Worm (Caenorhabditis elegans): ENCODE data around the gene ssu-1.

DNA sequence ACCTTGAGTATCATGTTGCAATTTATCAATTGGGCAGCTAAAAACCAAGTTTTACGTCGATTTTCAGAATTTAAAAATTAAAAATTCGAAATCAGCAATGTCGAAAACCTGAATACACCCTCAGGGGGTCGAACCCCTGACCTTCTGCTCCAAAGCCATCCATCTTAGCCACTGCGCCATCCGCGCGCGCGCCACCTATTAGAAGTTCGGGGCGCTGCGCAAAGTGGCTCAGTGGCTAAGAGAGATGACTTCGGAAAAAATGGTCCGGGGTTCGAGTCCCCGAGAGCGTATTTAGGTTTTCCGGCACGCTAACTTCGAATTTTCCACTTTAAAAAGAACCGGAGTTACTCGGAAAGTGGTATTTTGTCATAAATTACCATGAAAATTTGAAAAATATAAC lies 8.7 kb downstream of the ssu-1 start:
- TF ChIP-seq nhr-77 (tag; optimal IDR thresholded peaks at IDR 0.05) = no peak
- no peak for TF ChIP-seq nhr-11 (tag; optimal IDR thresholded peaks at IDR 0.05)
- no peak for TF ChIP-seq skn-1 (tag; optimal IDR thresholded peaks at IDR 0.05)
- no peak for TF ChIP-seq lin-39 (tag; optimal IDR thresholded peaks at IDR 0.05)

Measured in whole organism, L3 larva.